Worm (Caenorhabditis elegans) whole organism, L2 larva: ENCODE data around the gene degt-1.

ENCODE experiments used
- alr-1 ChIP-seq: fragments of 150-350 bp; optimal IDR thresholded peaks from 2 replicates; lab custom pipeline; 2014; ENCODE audit warnings: missing biosample characterization, missing genetic modification characterization
- ama-1 ChIP-seq: fragments of 150-350 bp; optimal IDR thresholded peaks from 2 replicates; lab custom pipeline; 2018; ENCODE audit warnings: inconsistent platforms
- blmp-1 ChIP-seq: sonication (generic microtip); optimal IDR thresholded peaks from 2 replicates; lab custom pipeline; 2017; ENCODE audit warnings: missing genetic modification characterization, mild to moderate bottlenecking, missing compliant biosample characterization, antibody characterized with exemption, moderate library complexity; ENCODE audit not compliant: insufficient read depth
- dmd-4 ChIP-seq: sonication (generic microtip); optimal IDR thresholded peaks from 2 replicates; lab custom pipeline; 2017; ENCODE audit warnings: missing biosample characterization, missing genetic modification characterization
- egl-27 ChIP-seq: sonication (generic microtip); optimal IDR thresholded peaks from 3 replicates; lab custom pipeline; 2017; ENCODE audit warnings: missing biosample characterization, missing genetic modification reagents, missing genetic modification characterization
- lin-11 ChIP-seq: fragments of 150-350 bp; sonication (generic microtip); optimal IDR thresholded peaks from 2 replicates; lab custom pipeline; 2014; ENCODE audit warnings: missing biosample characterization, missing genetic modification characterization, inconsistent platforms, mixed read lengths
- lsy-2 ChIP-seq, 2 experiments: fragments of 150-350 bp in 1 of 2; sonication (generic microtip) in 1 of 2; optimal IDR thresholded peaks; 2 replicates each; lab custom pipeline; 2014 to 2017; ENCODE audit warnings: missing biosample characterization in 2 of 2, missing genetic modification characterization in 2 of 2
- mab-5 ChIP-seq: fragments of 150-350 bp; optimal IDR thresholded peaks from 2 replicates; lab custom pipeline; 2014; ENCODE audit warnings: missing biosample characterization, missing genetic modification characterization
- nhr-12 ChIP-seq: fragments of 150-350 bp; optimal IDR thresholded peaks from 2 replicates; lab custom pipeline; 2014; ENCODE audit warnings: missing biosample characterization, missing genetic modification characterization
- zag-1 ChIP-seq: fragments of 150-350 bp; optimal IDR thresholded peaks from 2 replicates; lab custom pipeline; 2014; ENCODE audit warnings: missing biosample characterization, missing genetic modification characterization
- ztf-11 ChIP-seq: sonication (generic microtip); optimal IDR thresholded peaks from 2 replicates; lab custom pipeline; 2017; ENCODE audit warnings: missing biosample characterization, missing genetic modification characterization

ce11 chrV:10572614-10573013 lies 32.5 kb downstream of the degt-1 start, which contains the start of gene del-6:
- TF ChIP-seq alr-1 (tag; lab: Kevin White, UChicago) (no peak), dmd-4 (tag; lab: Kevin White, UChicago) (no peak), mab-5 (tag; lab: Kevin White, UChicago) (no peak), egl-27 (no peak), lin-11 (no peak), ama-1 (lab: Kevin White, UChicago) (no peak), nhr-12 (tag; lab: Kevin White, UChicago) (no peak), zag-1 (no peak), blmp-1 (tag; lab: Kevin White, UChicago) (no peak), lsy-2 (tag; optimal IDR thresholded peaks at IDR 0.05; lab: Kevin White, UChicago) (no peak), ztf-11 (tag; lab: Kevin White, UChicago) (no peak)
